Fruit fly (Drosophila melanogaster): ENCODE measurements around the gene Phyhd1.

The Phyhd1 gene

DNA sequence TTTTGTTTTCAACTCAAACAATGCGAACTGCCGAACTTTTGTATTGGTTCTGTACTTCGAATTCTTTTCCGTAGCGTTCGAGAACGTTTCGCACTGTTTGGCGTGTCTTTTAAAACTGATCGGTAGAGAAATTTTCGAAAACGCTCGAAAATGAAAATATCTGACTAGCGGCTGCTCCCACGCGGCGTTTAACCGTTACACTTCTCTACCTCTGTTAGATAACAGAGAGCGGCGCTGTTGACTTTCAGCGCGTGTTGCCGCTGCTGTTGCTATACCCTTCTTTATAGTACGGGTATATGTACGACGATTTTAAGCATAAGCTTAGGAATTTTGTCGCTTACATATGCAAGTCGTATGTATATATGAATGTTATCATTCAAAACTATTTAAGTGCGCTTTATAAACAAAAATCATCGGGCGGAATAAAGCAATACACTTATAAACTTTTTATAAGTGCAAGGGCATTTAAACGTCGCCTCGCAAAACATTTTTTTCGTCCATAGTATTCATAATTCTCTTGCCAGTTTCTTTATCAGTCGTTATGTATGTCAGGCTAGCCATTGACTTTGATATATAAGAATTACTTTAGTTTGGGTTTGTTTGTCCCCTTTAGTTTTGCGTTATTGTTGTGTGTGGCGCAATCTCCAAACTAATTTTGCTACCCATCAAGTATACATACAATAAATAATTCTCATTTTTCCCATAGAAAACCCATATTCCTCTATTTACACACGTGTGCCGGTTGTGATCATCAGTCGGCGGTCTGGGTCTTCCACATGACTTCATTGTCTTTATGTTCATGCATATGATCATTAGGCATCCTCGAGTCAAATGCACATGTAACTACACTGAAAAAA, at the start of gene Phyhd1:
Phyhd1 (minus strand) TSS at position 101 of the 857 bp plus-strand sequence.
- no peak for TF ChIP-seq usp (GFP tag; optimal IDR thresholded peaks at IDR 0.05)
- TF ChIP-seq Dll (optimal IDR thresholded peaks at IDR 0.05): no peak
- no peak for TF ChIP-seq pan (optimal IDR thresholded peaks at IDR 0.05)
- TF ChIP-seq psq (optimal IDR thresholded peaks at IDR 0.05): no peak
- no peak for TF ChIP-seq EcR (GFP tag; optimal IDR thresholded peaks at IDR 0.05)
- TF ChIP-seq CG8478 (optimal IDR thresholded peaks at IDR 0.05): no peak

- TF ChIP-seq CG8478 (optimal IDR thresholded peaks at IDR 0.05) (no peak), pan (optimal IDR thresholded peaks at IDR 0.05) (no peak), EcR (GFP tag; optimal IDR thresholded peaks at IDR 0.05) (no peak), usp (GFP tag; optimal IDR thresholded peaks at IDR 0.05) (no peak), Dll (optimal IDR thresholded peaks at IDR 0.05) (no peak), psq (optimal IDR thresholded peaks at IDR 0.05) (no peak)
These were observed 46.0 kb upstream of the Phyhd1 start for dm6 chr3R:10726714-10727113.

dm6 chr3R:10714498-10714897, 33.8 kb upstream of the Phyhd1 start, which contains the start of gene CG4073:
Gene CG4073, plus strand, starts transcription at chr3R:10714798.
- no peak for TF ChIP-seq EcR (GFP tag; optimal IDR thresholded peaks at IDR 0.05)
- no peak for TF ChIP-seq usp (GFP tag; optimal IDR thresholded peaks at IDR 0.05)
- TF ChIP-seq Dll (optimal IDR thresholded peaks at IDR 0.05): no peak
- no peak for TF ChIP-seq psq (optimal IDR thresholded peaks at IDR 0.05)
- TF ChIP-seq pan (optimal IDR thresholded peaks at IDR 0.05): no peak
- no peak for TF ChIP-seq CG8478 (optimal IDR thresholded peaks at IDR 0.05)

dm6 chr3R:10711148-10711547, 30.4 kb upstream of the Phyhd1 start, which contains the start of gene CG14689:
Gene CG14689, minus strand, starts transcription at chr3R:10711248.
- no peak for TF ChIP-seq psq (optimal IDR thresholded peaks at IDR 0.05)
- TF ChIP-seq EcR (GFP tag; optimal IDR thresholded peaks at IDR 0.05): no peak
- TF ChIP-seq pan (optimal IDR thresholded peaks at IDR 0.05): no peak
- no peak for TF ChIP-seq Dll (optimal IDR thresholded peaks at IDR 0.05)
- TF ChIP-seq CG8478 (optimal IDR thresholded peaks at IDR 0.05): no peak
- TF ChIP-seq usp (GFP tag; optimal IDR thresholded peaks at IDR 0.05): no peak

DNA sequence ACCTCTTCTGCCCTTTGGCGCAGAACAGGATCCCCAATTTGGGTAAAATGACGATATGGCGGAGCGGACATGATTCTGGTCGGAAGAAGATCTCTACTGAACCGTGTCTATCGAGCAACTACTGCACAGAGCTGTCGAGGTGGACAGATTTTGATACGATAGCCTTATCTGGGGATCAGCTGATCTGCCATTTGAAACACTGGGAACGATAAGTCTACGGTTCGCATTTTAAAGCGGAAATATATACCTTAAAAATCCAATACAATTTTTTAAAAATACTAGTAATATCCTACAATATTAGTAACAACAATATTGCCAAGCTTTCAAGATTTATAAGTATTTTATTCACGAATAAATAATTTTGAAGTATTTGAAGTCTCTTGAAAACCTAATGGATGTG, 28.5 kb upstream of the Phyhd1 start, which contains the start of gene CG31373:
CG31373 (minus strand) TSS at position 101 of the 400 bp plus-strand sequence.
- TF ChIP-seq psq (optimal IDR thresholded peaks at IDR 0.05) (no peak), usp (GFP tag; optimal IDR thresholded peaks at IDR 0.05) (no peak), CG8478 (optimal IDR thresholded peaks at IDR 0.05) (no peak), pan (optimal IDR thresholded peaks at IDR 0.05) (no peak), EcR (GFP tag; optimal IDR thresholded peaks at IDR 0.05) (no peak), Dll (optimal IDR thresholded peaks at IDR 0.05) (no peak)

dm6 chr3R:10708169-10708568, 27.4 kb upstream of the Phyhd1 start, which contains the start of gene CG31278:
Gene CG31278, minus strand, starts transcription at chr3R:10708340.
- TF ChIP-seq psq (optimal IDR thresholded peaks at IDR 0.05): no peak

DNA sequence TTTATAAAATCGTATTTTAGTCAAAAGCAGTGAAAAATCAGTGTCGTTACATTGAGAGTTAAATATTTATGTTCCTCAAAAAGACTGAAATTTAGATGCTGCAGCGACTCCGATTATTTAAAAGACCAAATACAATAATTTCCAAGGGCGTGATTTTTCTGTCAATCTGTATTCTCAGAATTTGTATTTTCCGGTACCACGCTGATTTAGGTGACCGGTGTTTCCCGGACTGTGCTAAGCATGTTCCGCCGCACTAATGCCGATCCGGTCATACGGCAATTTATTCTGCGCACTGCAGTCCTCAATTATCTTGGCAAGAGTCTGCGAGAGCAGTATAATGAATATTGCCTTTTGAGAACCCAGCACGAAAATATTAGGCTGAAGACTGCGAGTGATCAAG, 26.0 kb upstream of the Phyhd1 start, which contains the start of the genes CG31467 and CG14684:
CG31467 (minus strand) TSS at position 101 of the 400 bp plus-strand sequence.
CG14684 (plus strand) TSS at position 212 of the 400 bp plus-strand sequence.
- TF ChIP-seq psq (optimal IDR thresholded peaks at IDR 0.05): no peak
- TF ChIP-seq CG8478 (optimal IDR thresholded peaks at IDR 0.05): no peak
- TF ChIP-seq EcR (GFP tag; optimal IDR thresholded peaks at IDR 0.05): no peak
- no peak for TF ChIP-seq pan (optimal IDR thresholded peaks at IDR 0.05)
- TF ChIP-seq Dll (optimal IDR thresholded peaks at IDR 0.05): no peak
- no peak for TF ChIP-seq usp (GFP tag; optimal IDR thresholded peaks at IDR 0.05)

- TF ChIP-seq pan (optimal IDR thresholded peaks at IDR 0.05) (no peak), Dll (optimal IDR thresholded peaks at IDR 0.05) (no peak), psq (optimal IDR thresholded peaks at IDR 0.05) (no peak), usp (GFP tag; optimal IDR thresholded peaks at IDR 0.05) (no peak), EcR (GFP tag; optimal IDR thresholded peaks at IDR 0.05) (no peak), CG8478 (optimal IDR thresholded peaks at IDR 0.05) (no peak)
These were observed 24.2 kb upstream of the Phyhd1 start, which contains the start of gene CG31391 for dm6 chr3R:10704975-10705374. Gene CG31391, minus strand, starts transcription at chr3R:10705075.

dm6 chr3R:10700638-10701037, 19.9 kb upstream of the Phyhd1 start:
- no peak for TF ChIP-seq EcR (GFP tag; optimal IDR thresholded peaks at IDR 0.05)
- TF ChIP-seq usp (GFP tag; optimal IDR thresholded peaks at IDR 0.05): no peak
- TF ChIP-seq psq (optimal IDR thresholded peaks at IDR 0.05): no peak
- TF ChIP-seq CG8478 (optimal IDR thresholded peaks at IDR 0.05): no peak
- no peak for TF ChIP-seq Dll (optimal IDR thresholded peaks at IDR 0.05)

DNA sequence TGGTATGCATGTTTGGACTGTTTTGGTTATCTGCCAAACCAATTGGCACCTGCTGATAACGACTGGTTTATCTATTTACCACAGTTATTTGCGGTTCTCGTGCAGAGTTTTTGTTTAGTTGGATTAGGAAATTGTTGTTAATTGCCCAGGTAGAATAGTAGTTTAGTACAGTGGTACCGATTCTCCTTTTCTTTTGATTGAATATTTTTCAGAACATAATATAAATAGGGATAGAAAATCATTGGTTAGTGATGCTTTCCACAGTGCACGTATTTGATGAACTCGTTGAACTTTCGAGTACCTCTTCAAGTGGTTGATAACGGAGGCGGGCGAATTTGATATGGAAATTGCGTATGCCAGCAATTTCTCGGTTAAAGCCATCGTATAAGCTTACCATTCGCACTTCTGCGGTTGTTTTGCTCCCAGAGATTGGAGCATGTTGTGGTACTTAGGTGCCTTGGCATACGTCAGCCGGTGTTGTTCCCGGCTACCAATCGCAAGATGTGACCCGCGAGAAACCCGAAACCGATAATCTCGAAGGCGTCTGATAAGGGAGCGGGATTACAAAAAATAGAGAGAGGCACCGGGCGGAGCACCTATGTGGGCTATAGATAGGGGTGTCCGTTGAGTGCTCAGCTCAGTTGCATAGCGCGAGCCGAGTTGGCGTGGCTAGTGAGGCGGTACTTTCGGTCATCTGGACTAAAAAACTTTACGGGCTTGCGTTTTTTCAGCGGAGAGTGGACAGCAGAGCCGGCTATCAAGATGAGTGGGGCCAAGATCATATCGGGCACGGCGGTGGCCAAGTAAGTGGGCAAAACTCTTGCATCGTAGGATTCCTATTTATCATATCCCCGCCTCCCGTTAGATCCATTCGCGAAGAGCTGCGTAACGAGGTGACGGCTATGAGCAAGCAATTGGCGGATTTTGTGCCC, 18.6 kb upstream of the Phyhd1 start:
- no peak for TF ChIP-seq Dll (optimal IDR thresholded peaks at IDR 0.05)
- TF ChIP-seq pan (optimal IDR thresholded peaks at IDR 0.05): no peak
- TF ChIP-seq CG8478 (optimal IDR thresholded peaks at IDR 0.05): no peak
- TF ChIP-seq usp (GFP tag; optimal IDR thresholded peaks at IDR 0.05): no peak
- TF ChIP-seq psq (optimal IDR thresholded peaks at IDR 0.05): no peak
- no peak for TF ChIP-seq EcR (GFP tag; optimal IDR thresholded peaks at IDR 0.05)

dm6 chr3R:10696371-10696777, 15.6 kb upstream of the Phyhd1 start, which contains the start of the genes pug, CG14683 and CG46459:
Gene pug, plus strand, starts transcription at chr3R:10696534.
Gene CG14683, plus strand, starts transcription at chr3R:10696647.
Gene CG46459, plus strand, starts transcription at chr3R:10696647.
- TF ChIP-seq psq (optimal IDR thresholded peaks at IDR 0.05) (no peak), CG8478 (optimal IDR thresholded peaks at IDR 0.05) (no peak), usp (GFP tag; optimal IDR thresholded peaks at IDR 0.05) (no peak), EcR (GFP tag; optimal IDR thresholded peaks at IDR 0.05) (no peak), Dll (optimal IDR thresholded peaks at IDR 0.05) (no peak)

Data from whole organism.